Worm (Caenorhabditis elegans) whole organism, L4 larva: ENCODE results near the gene C13C4.8.

ENCODE experiments used
- ceh-82 ChIP-seq: sonication (generic microtip); optimal IDR thresholded peaks from 2 replicates; lab custom pipeline; 2017; ENCODE audit warnings: missing biosample characterization, missing genetic modification characterization
- duxl-1 ChIP-seq: sonication (generic microtip); optimal IDR thresholded peaks from 2 replicates; lab custom pipeline; 2016; ENCODE audit warnings: mild to moderate bottlenecking, missing genetic modification characterization, moderate library complexity, missing compliant biosample characterization; ENCODE audit not compliant: poor library complexity
- nhr-11 ChIP-seq: fragments of 150-350 bp; optimal IDR thresholded peaks from 2 replicates; lab custom pipeline; 2014; ENCODE audit warnings: missing biosample characterization, missing genetic modification characterization
- nhr-28 ChIP-seq: fragments of 150-350 bp; optimal IDR thresholded peaks from 2 replicates; lab custom pipeline; 2014; ENCODE audit warnings: missing biosample characterization, missing genetic modification characterization
- nhr-76 ChIP-seq: fragments of 150-350 bp; optimal IDR thresholded peaks from 2 replicates; lab custom pipeline; 2014; ENCODE audit warnings: missing biosample characterization, missing genetic modification characterization
- pqm-1 ChIP-seq: sonication (generic microtip); optimal IDR thresholded peaks from 2 replicates; lab custom pipeline; 2017; ENCODE audit warnings: missing biosample characterization, missing genetic modification characterization
- saeg-2 ChIP-seq: fragments of 200-800 bp; sonication (Bioruptor generic); IDR thresholded peaks from 2 replicates; pipeline ENCODE4 v1.3.6; 2022; ENCODE audit warnings: missing genetic modification reagents, missing genetic modification characterization, missing compliant biosample characterization
- skn-1 ChIP-seq: fragments of 150-350 bp; optimal IDR thresholded peaks from 2 replicates; lab custom pipeline; 2014; ENCODE audit warnings: missing biosample characterization, missing genetic modification characterization

DNA sequence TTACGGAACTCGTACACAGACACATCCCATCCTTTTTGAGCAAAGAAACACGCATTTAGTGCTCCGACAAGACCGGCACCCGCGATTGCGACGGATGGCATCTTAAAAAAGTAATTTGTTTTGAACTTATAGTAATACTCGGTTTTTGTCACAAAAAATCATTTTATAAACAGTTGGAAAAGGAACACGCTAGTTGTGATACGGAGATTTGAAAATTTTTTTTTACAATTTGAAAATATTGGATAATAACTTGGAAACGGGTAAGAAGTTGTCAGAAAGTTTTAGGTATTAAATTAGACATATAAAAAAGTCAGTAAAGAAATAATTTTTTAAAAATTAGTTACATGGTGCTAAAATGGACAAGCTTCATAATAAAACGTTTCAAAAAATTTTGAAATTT lies 47.4 kb upstream of the C13C4.8 start, which contains the start of gene kmo-1:
- TF ChIP-seq saeg-2 (GFP tag; lab: Robert Waterston, UW), result no peak
- no peak for TF ChIP-seq skn-1
- no peak for TF ChIP-seq nhr-11 (tag; lab: Kevin White, UChicago)
- TF ChIP-seq ceh-82, result no peak
- TF ChIP-seq nhr-76 (tag; lab: Kevin White, UChicago), result no peak
- TF ChIP-seq duxl-1, result no peak
- TF ChIP-seq nhr-28 (tag; lab: Kevin White, UChicago), result no peak
- no peak for TF ChIP-seq pqm-1 (tag; lab: Kevin White, UChicago)
